Fruit fly (Drosophila melanogaster) whole organism, prepupa: ENCODE data around the gene CG1146.

Source experiments
- Blimp-1 ChIP-seq: fragments of 200-800 bp; sonication (Bioruptor generic); optimal IDR thresholded peaks from 3 replicates; lab custom pipeline; 2017; ENCODE audit warnings: missing biosample characterization, missing genetic modification characterization, mild to moderate bottlenecking, moderate library complexity, missing genetic modification reagents
- CG10631 ChIP-seq: fragments of 200-800 bp; sonication (Bioruptor generic); optimal IDR thresholded peaks from 2 replicates; lab custom pipeline; 2016; ENCODE audit warnings: missing biosample characterization, missing genetic modification characterization
- CG10669 ChIP-seq: fragments of 200-800 bp; sonication (Bioruptor generic); optimal IDR thresholded peaks from 3 replicates; lab custom pipeline; 2018; ENCODE audit warnings: missing biosample characterization, mild to moderate bottlenecking, missing genetic modification characterization, moderate library complexity
- CG11294 ChIP-seq: fragments of 200-800 bp; sonication (Bioruptor generic); IDR thresholded peaks from 2 replicates; pipeline ENCODE4 v1.3.6; 2022; ENCODE audit warnings: missing biosample characterization, missing genetic modification characterization
- CG11902 ChIP-seq: fragments of 200-800 bp; sonication (Bioruptor generic); optimal IDR thresholded peaks from 3 replicates; lab custom pipeline; 2016; ENCODE audit warnings: missing biosample characterization, missing genetic modification characterization
- CG15336 ChIP-seq: fragments of 200-800 bp; sonication (Bioruptor generic); IDR thresholded peaks from 2 replicates; pipeline ENCODE4 v1.3.6; 2022; ENCODE audit warnings: missing biosample characterization, missing genetic modification characterization
- CG16779 ChIP-seq: fragments of 200-800 bp; sonication (Bioruptor generic); optimal IDR thresholded peaks from 3 replicates; lab custom pipeline; 2017; ENCODE audit warnings: missing biosample characterization, mild to moderate bottlenecking, missing genetic modification characterization
- CG3032 ChIP-seq: fragments of 200-800 bp; optimal IDR thresholded peaks from 2 replicates; lab custom pipeline; 2019; ENCODE audit warnings: missing biosample characterization, mild to moderate bottlenecking, missing genetic modification characterization, moderate library complexity
- CG31627 ChIP-seq: fragments of 200-800 bp; sonication (Bioruptor generic); optimal IDR thresholded peaks from 3 replicates; lab custom pipeline; 2016; ENCODE audit warnings: missing biosample characterization, missing genetic modification characterization
- CG34406 ChIP-seq: fragments of 200-800 bp; sonication (Bioruptor generic); optimal IDR thresholded peaks from 3 replicates; lab custom pipeline; 2016; ENCODE audit warnings: missing biosample characterization, missing genetic modification characterization
- CG3919 ChIP-seq: fragments of 200-800 bp; sonication (Bioruptor generic); optimal IDR thresholded peaks from 3 replicates; lab custom pipeline; 2016; ENCODE audit warnings: missing biosample characterization, missing genetic modification characterization
- CG4318 ChIP-seq: fragments of 200-800 bp; sonication (Bioruptor generic); optimal IDR thresholded peaks from 3 replicates; lab custom pipeline; 2017; ENCODE audit warnings: missing biosample characterization, mild to moderate bottlenecking, missing genetic modification characterization
- CG6792 ChIP-seq: fragments of 200-800 bp; sonication (Bioruptor generic); optimal IDR thresholded peaks from 3 replicates; lab custom pipeline; 2016; ENCODE audit warnings: missing biosample characterization, missing genetic modification characterization
- CG6808 ChIP-seq: fragments of 200-800 bp; sonication (Bioruptor generic); optimal IDR thresholded peaks from 3 replicates; lab custom pipeline; 2017; ENCODE audit warnings: missing biosample characterization, missing genetic modification characterization, mild to moderate bottlenecking, moderate library complexity, missing genetic modification reagents
- CG6854 ChIP-seq: fragments of 200-800 bp; sonication (Bioruptor generic); optimal IDR thresholded peaks from 2 replicates; lab custom pipeline; 2017; ENCODE audit warnings: missing biosample characterization, mild to moderate bottlenecking, missing genetic modification characterization
- CG7368 ChIP-seq: fragments of 200-800 bp; sonication (Bioruptor generic); optimal IDR thresholded peaks from 3 replicates; lab custom pipeline; 2016; ENCODE audit warnings: missing biosample characterization, missing genetic modification characterization
- CG8119 ChIP-seq: fragments of 200-800 bp; sonication (Bioruptor generic); IDR thresholded peaks from 3 replicates; pipeline ENCODE4 v1.3.6; 2022; ENCODE audit warnings: missing biosample characterization, missing genetic modification characterization
- CG8319 ChIP-seq: fragments of 200-800 bp; sonication (Bioruptor generic); optimal IDR thresholded peaks from 3 replicates; lab custom pipeline; 2016; ENCODE audit warnings: missing biosample characterization, missing genetic modification characterization
- CG8632 ChIP-seq: fragments of 200-800 bp; sonication (Bioruptor generic); optimal IDR thresholded peaks from 3 replicates; lab custom pipeline; 2016; ENCODE audit warnings: missing biosample characterization, missing genetic modification characterization
- CG9139 ChIP-seq: fragments of 200-800 bp; sonication (Bioruptor generic); optimal IDR thresholded peaks from 3 replicates; lab custom pipeline; 2017; ENCODE audit warnings: missing biosample characterization, mild to moderate bottlenecking, missing genetic modification characterization
- Eip75B ChIP-seq: fragments of 200-800 bp; sonication (Bioruptor generic); optimal IDR thresholded peaks from 3 replicates; lab custom pipeline; 2016; ENCODE audit warnings: missing biosample characterization, missing genetic modification characterization
- Eip78C ChIP-seq: fragments of 200-800 bp; sonication (Bioruptor generic); peaks from one replicate; lab custom pipeline; 2016; ENCODE audit warnings: missing biosample characterization, missing genetic modification characterization
- Eip93F ChIP-seq: fragments of 200-800 bp; sonication (Bioruptor generic); optimal IDR thresholded peaks from 2 replicates; lab custom pipeline; 2016; ENCODE audit warnings: missing biosample characterization, mild to moderate bottlenecking, missing genetic modification characterization
- Ets21C ChIP-seq: fragments of 200-800 bp; sonication (Bioruptor generic); optimal IDR thresholded peaks from 3 replicates; lab custom pipeline; 2016; ENCODE audit warnings: missing biosample characterization, missing genetic modification characterization
- Ets96B ChIP-seq: fragments of 200-800 bp; optimal IDR thresholded peaks from 2 replicates; lab custom pipeline; 2019; ENCODE audit warnings: missing biosample characterization, mild to moderate bottlenecking, missing genetic modification characterization, moderate library complexity
- Gug ChIP-seq: fragments of 200-800 bp; sonication (Bioruptor generic); IDR thresholded peaks from 2 replicates; pipeline ENCODE4 v1.3.6; 2022; ENCODE audit warnings: missing biosample characterization, missing genetic modification characterization
- Hr39 ChIP-seq: fragments of 200-800 bp; sonication (Bioruptor generic); optimal IDR thresholded peaks from 2 replicates; lab custom pipeline; 2016; ENCODE audit warnings: missing biosample characterization, missing genetic modification characterization
- Hr4 ChIP-seq: fragments of 200-800 bp; sonication (Bioruptor generic); optimal IDR thresholded peaks from 3 replicates; lab custom pipeline; 2016; ENCODE audit warnings: missing biosample characterization, missing genetic modification characterization
- Lpt ChIP-seq: fragments of 200-800 bp; sonication (Bioruptor generic); optimal IDR thresholded peaks from 3 replicates; lab custom pipeline; 2016; ENCODE audit warnings: missing biosample characterization, missing genetic modification characterization
- Met ChIP-seq: fragments of 200-800 bp; sonication (Bioruptor generic); optimal IDR thresholded peaks from 3 replicates; lab custom pipeline; 2016; ENCODE audit warnings: missing biosample characterization, missing genetic modification characterization
- OdsH ChIP-seq: fragments of 200-800 bp; sonication (Bioruptor generic); optimal IDR thresholded peaks from 3 replicates; lab custom pipeline; 2016; ENCODE audit warnings: missing biosample characterization, missing genetic modification characterization
- Smox ChIP-seq: fragments of 200-800 bp; sonication (Bioruptor generic); optimal IDR thresholded peaks from 3 replicates; lab custom pipeline; 2016; ENCODE audit warnings: missing biosample characterization, missing genetic modification characterization
- Sox102F ChIP-seq: fragments of 200-800 bp; sonication (Bioruptor generic); optimal IDR thresholded peaks from 2 replicates; lab custom pipeline; 2016; ENCODE audit warnings: missing biosample characterization, mild to moderate bottlenecking, missing genetic modification characterization
- Sox14 ChIP-seq: fragments of 200-800 bp; sonication (Bioruptor generic); optimal IDR thresholded peaks from 3 replicates; lab custom pipeline; 2016; ENCODE audit warnings: missing biosample characterization, missing genetic modification characterization
- achi ChIP-seq: fragments of 200-800 bp; sonication (Bioruptor generic); optimal IDR thresholded peaks from 3 replicates; lab custom pipeline; 2016; ENCODE audit warnings: missing biosample characterization, missing genetic modification characterization
- acj6 ChIP-seq: fragments of 200-800 bp; sonication (Bioruptor generic); optimal IDR thresholded peaks from 3 replicates; lab custom pipeline; 2016; ENCODE audit warnings: missing biosample characterization, missing genetic modification characterization
- cyc ChIP-seq: fragments of 200-800 bp; sonication (Bioruptor generic); optimal IDR thresholded peaks from 3 replicates; lab custom pipeline; 2016; ENCODE audit warnings: missing biosample characterization, missing genetic modification characterization
- dac ChIP-seq: fragments of 200-800 bp; sonication (Bioruptor generic); optimal IDR thresholded peaks from 2 replicates; lab custom pipeline; 2017; ENCODE audit warnings: missing biosample characterization, mild to moderate bottlenecking, missing genetic modification characterization
- dsx ChIP-seq: fragments of 200-800 bp; optimal IDR thresholded peaks from 3 replicates; lab custom pipeline; 2019; ENCODE audit warnings: missing biosample characterization, mild to moderate bottlenecking, missing genetic modification characterization, moderate library complexity; ENCODE audit not compliant: poor library complexity, severe bottlenecking
- eg ChIP-seq: fragments of 200-800 bp; sonication (Bioruptor generic); IDR thresholded peaks from 3 replicates; pipeline ENCODE4 v1.3.6; 2022; ENCODE audit warnings: missing biosample characterization, missing genetic modification characterization
- esn ChIP-seq: fragments of 200-800 bp; sonication (Bioruptor generic); optimal IDR thresholded peaks from 2 replicates; lab custom pipeline; 2016; ENCODE audit warnings: missing biosample characterization, mild to moderate bottlenecking, missing genetic modification characterization, moderate library complexity
- fd59A ChIP-seq: fragments of 200-800 bp; sonication (Bioruptor generic); optimal IDR thresholded peaks from 2 replicates; lab custom pipeline; 2017; ENCODE audit warnings: missing biosample characterization, mild to moderate bottlenecking, missing genetic modification characterization, missing genetic modification reagents
- fkh ChIP-seq: fragments of 200-800 bp; sonication (Bioruptor generic); optimal IDR thresholded peaks from 3 replicates; lab custom pipeline; 2017; ENCODE audit warnings: missing biosample characterization, mild to moderate bottlenecking, missing genetic modification characterization, moderate library complexity
- net ChIP-seq: fragments of 200-800 bp; sonication (Bioruptor generic); optimal IDR thresholded peaks from 3 replicates; lab custom pipeline; 2016; ENCODE audit warnings: missing biosample characterization, missing genetic modification characterization
- spab ChIP-seq: fragments of 200-800 bp; sonication (Bioruptor generic); optimal IDR thresholded peaks from 2 replicates; lab custom pipeline; 2017; ENCODE audit warnings: missing biosample characterization, mild to moderate bottlenecking, missing genetic modification characterization, missing genetic modification reagents
- ss ChIP-seq, 2 experiments: fragments of 200-800 bp; sonication (Bioruptor generic); optimal IDR thresholded peaks; 2 replicates in 1 of 2; 3 replicates in 1 of 2; lab custom pipeline; 2017 to 2018; ENCODE audit warnings: mild to moderate bottlenecking in 2 of 2, missing biosample characterization in 2 of 2, missing genetic modification characterization in 2 of 2, moderate library complexity in 1 of 2
- svp ChIP-seq: fragments of 200-800 bp; sonication (Bioruptor generic); peaks from one replicate; lab custom pipeline; 2016; ENCODE audit warnings: missing biosample characterization, missing genetic modification characterization

Gene CG1146

dm6 chr3L:2531386-2532176, 43.0 kb downstream of the CG1146 start (continued):
- TF ChIP-seq CG6854: peak; percentile 38
- TF ChIP-seq CG6792: peak; percentile 25
- TF ChIP-seq Hr39: peak; percentile 48
- peak; percentile 60 for TF ChIP-seq CG8632 (GFP tag; lab: Kevin White, UChicago)
- TF ChIP-seq Met (GFP tag; lab: Kevin White, UChicago): peak; percentile 74
- peak; percentile 69 for TF ChIP-seq Sox102F (GFP tag; lab: Kevin White, UChicago)
- TF ChIP-seq eg: peak; percentile 90
- TF ChIP-seq CG9139 (GFP tag; lab: Kevin White, UChicago): no peak
- peak; percentile 35 for TF ChIP-seq CG10669 (GFP tag; lab: Kevin White, UChicago)
- peak; percentile 47 for TF ChIP-seq achi (GFP tag; lab: Kevin White, UChicago)
- TF ChIP-seq Eip78C (GFP tag; lab: Kevin White, UChicago): peak; percentile 94
- TF ChIP-seq fd59A (GFP tag; lab: Kevin White, UChicago): no peak
- peak; percentile 60; the same call in 2 of the 3 replicates for TF ChIP-seq CG8119 (GFP tag; lab: Robert Waterston, UW)
- peak; percentile 60 for TF ChIP-seq CG15336 (GFP tag; lab: Robert Waterston, UW)
- TF ChIP-seq net: peak; percentile 59
- peak; percentile 68 for TF ChIP-seq Sox14
- TF ChIP-seq acj6 (GFP tag; lab: Kevin White, UChicago): peak; percentile 57
- TF ChIP-seq Ets96B (tag; lab: Kevin White, UChicago): peak; percentile 51
- TF ChIP-seq CG11294 (GFP tag; lab: Robert Waterston, UW): peak; percentile 48; the same call in 1 of the 2 replicates
- TF ChIP-seq CG3032: peak; percentile 60
- TF ChIP-seq Lpt (GFP tag; lab: Kevin White, UChicago): peak; percentile 29
- TF ChIP-seq OdsH: peak; percentile 37
- peak; percentile 45 for TF ChIP-seq CG6808 (GFP tag; lab: Kevin White, UChicago)
- no peak for TF ChIP-seq dac
- no peak for TF ChIP-seq dsx (GFP tag; lab: Kevin White, UChicago)
- TF ChIP-seq Ets21C: no peak
- TF ChIP-seq Blimp-1: peak; percentile 23

dm6 chr3L:2532377-2532776, 43.8 kb downstream of the CG1146 start:
- TF ChIP-seq CG10631 (no peak), CG3919 (GFP tag; lab: Kevin White, UChicago) (no peak), CG16779 (tag; lab: Kevin White, UChicago) (no peak), OdsH (peak; percentile 3), achi (GFP tag; lab: Kevin White, UChicago) (no peak), CG6854 (no peak), CG3032 (no peak), CG15336 (GFP tag; lab: Robert Waterston, UW) (peak; percentile 54), Eip93F (GFP tag; lab: Kevin White, UChicago) (no peak), ss (GFP tag; optimal IDR thresholded peaks at IDR 0.05; lab: Kevin White, UChicago) (no peak), Smox (GFP tag; lab: Kevin White, UChicago) (no peak), CG7368 (no peak), CG10669 (GFP tag; lab: Kevin White, UChicago) (no peak), Gug (GFP tag; lab: Robert Waterston, UW) (peak; percentile 70), fd59A (GFP tag; lab: Kevin White, UChicago) (no peak), spab (no peak), Met (GFP tag; lab: Kevin White, UChicago) (no peak), Hr39 (no peak), Sox14 (no peak), svp (no peak), eg (peak; percentile 79), dsx (GFP tag; lab: Kevin White, UChicago) (no peak), CG4318 (GFP tag; lab: Kevin White, UChicago) (no peak), esn (GFP tag; lab: Kevin White, UChicago) (no peak), CG11902 (no peak), CG11294 (GFP tag; lab: Robert Waterston, UW) (peak; percentile 44; the same call in 1 of the 2 replicates), CG8119 (GFP tag; lab: Robert Waterston, UW) (peak; percentile 61), Hr4 (GFP tag; lab: Kevin White, UChicago) (no peak), net (no peak), Eip75B (GFP tag; lab: Kevin White, UChicago) (no peak), fkh (GFP tag; lab: Kevin White, UChicago) (no peak), CG34406 (GFP tag; lab: Kevin White, UChicago) (no peak), Eip78C (GFP tag; lab: Kevin White, UChicago) (peak; percentile 63), CG8319 (GFP tag; lab: Kevin White, UChicago) (no peak), CG31627 (GFP tag; lab: Kevin White, UChicago) (no peak), cyc (GFP tag; lab: Kevin White, UChicago) (no peak)
